Worm (Caenorhabditis elegans): Measurements from ENCODE around the gene memi-3.

DNA sequence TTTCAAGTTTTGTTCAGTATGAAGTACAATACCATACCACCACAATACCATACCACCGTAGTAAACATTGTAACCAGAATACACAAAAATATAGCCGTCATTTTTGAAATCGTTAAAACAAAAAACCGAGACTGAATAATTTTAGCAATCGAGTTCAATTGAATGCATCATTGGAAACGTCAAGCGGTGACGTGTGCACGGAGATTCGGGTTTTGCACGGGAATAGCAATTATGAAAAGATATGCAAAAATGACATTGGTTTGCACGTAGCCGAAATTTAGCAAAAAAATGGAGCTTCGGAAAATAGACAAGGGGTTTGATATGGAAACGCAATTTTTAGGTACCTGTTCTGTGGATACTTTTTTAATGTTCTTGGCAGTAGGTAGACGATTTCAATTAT is 11.8 kb upstream of the memi-3 start, which contains the start of gene F22B3.10:
- TF ChIP-seq klf-2 (GFP tag; conservative IDR thresholded peaks at IDR 0.05) = no peak
- TF ChIP-seq tab-1 (GFP tag; IDR thresholded peaks at IDR 0.05) = no peak
- TF ChIP-seq ztf-29 (GFP tag; IDR thresholded peaks at IDR 0.05) = no peak
- no peak for TF ChIP-seq ref-1 (GFP tag; conservative IDR thresholded peaks at IDR 0.05)
- TF ChIP-seq cog-1 (tag; optimal IDR thresholded peaks at IDR 0.05) = no peak

All from whole organism, midembryonic.